Fruit fly (Drosophila melanogaster): ENCODE measurements around the gene p53.

p53 gene

DNA sequence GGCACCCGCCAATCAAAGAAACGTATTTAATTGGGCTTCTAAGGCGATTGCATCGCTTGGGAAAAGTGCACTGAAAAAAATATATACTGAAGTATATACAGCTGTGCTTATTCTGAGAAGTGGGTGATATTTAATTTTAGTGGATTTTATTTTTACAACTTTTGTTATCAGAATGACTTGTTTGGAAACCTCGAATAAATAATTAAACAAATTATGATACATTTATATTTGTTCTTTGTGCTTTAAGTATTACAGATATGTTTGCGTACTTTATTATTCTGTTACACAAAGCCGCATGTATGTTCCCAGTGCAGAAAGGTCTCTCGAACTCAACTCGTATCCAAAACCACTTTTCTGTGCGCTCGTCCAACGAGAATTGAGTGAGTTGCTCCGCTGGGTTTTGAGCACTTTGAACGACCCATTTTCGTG is 5.2 kb downstream of the p53 start (continued):
- TF ChIP-seq fu2 (GFP tag; optimal IDR thresholded peaks at IDR 0.05) (no peak), Fer1 (GFP tag; optimal IDR thresholded peaks at IDR 0.05) (peak; percentile 72), CG4707 (GFP tag; optimal IDR thresholded peaks at IDR 0.05) (no peak), CG5245 (GFP tag; optimal IDR thresholded peaks at IDR 0.05) (no peak), CG8478 (optimal IDR thresholded peaks at IDR 0.05) (no peak), Usf (GFP tag; optimal IDR thresholded peaks at IDR 0.05) (peak; percentile 6), Lhr (GFP tag; optimal IDR thresholded peaks at IDR 0.05) (peak; percentile 38), grau (tag; optimal IDR thresholded peaks at IDR 0.05) (peak; percentile 83), CG4282 (GFP tag; optimal IDR thresholded peaks at IDR 0.05) (no peak), Kr (GFP tag; optimal IDR thresholded peaks at IDR 0.05) (no peak), tap (tag; optimal IDR thresholded peaks at IDR 0.05) (peak; percentile 80), caup (GFP tag; optimal IDR thresholded peaks at IDR 0.05; ENCODE audit: severe bottlenecking) (peak; percentile 50), CG4617 (GFP tag; optimal IDR thresholded peaks at IDR 0.05; ENCODE audit: borderline replicate concordance) (peak; percentile 2), tio (GFP tag; optimal IDR thresholded peaks at IDR 0.05) (peak; percentile 58), CG6254 (GFP tag; optimal IDR thresholded peaks at IDR 0.05) (peak; percentile 59), Tbp (GFP tag; optimal IDR thresholded peaks at IDR 0.05) (no peak), pho (GFP tag; optimal IDR thresholded peaks at IDR 0.05) (no peak), CG4854 (GFP tag; optimal IDR thresholded peaks at IDR 0.05) (peak; percentile 33), Optix (GFP tag; IDR thresholded peaks at IDR 0.05) (no peak), tgo (GFP tag; IDR thresholded peaks at IDR 0.05) (peak; percentile 75), jumu (GFP tag; optimal IDR thresholded peaks at IDR 0.05) (no peak), CG34376 (GFP tag; optimal IDR thresholded peaks at IDR 0.05) (peak; percentile 34), CG31388 (GFP tag; optimal IDR thresholded peaks at IDR 0.05) (peak; percentile 4), CrebB (tag; optimal IDR thresholded peaks at IDR 0.05) (peak; percentile 39), ATbp (GFP tag; optimal IDR thresholded peaks at IDR 0.05) (peak; percentile 81), CG10321 (GFP tag; IDR thresholded peaks at IDR 0.05) (no peak), CG1529 (GFP tag; optimal IDR thresholded peaks at IDR 0.05) (peak; percentile 64), CG5180 (GFP tag; optimal IDR thresholded peaks at IDR 0.05) (peak; percentile 67), CG14441 (GFP tag; IDR thresholded peaks at IDR 0.05) (peak; percentile 61; the same call in 1 of the 2 replicates), CG1647 (GFP tag; optimal IDR thresholded peaks at IDR 0.05) (peak; percentile 12), Stat92E (GFP tag; optimal IDR thresholded peaks at IDR 0.05) (peak in 1 of 3 experiments; percentile 32), Asciz (GFP tag; optimal IDR thresholded peaks at IDR 0.05) (peak; percentile 84), CG3726 (GFP tag; IDR thresholded peaks at IDR 0.05) (no peak), peb (GFP tag; IDR thresholded peaks at IDR 0.05) (peak; percentile 61), Myb (GFP tag; optimal IDR thresholded peaks at IDR 0.05) (no peak), Gsc (GFP tag; IDR thresholded peaks at IDR 0.05) (0 out of 2 replicates have a peak, but pooled peaks have one; percentile 32), HHEX (GFP tag; optimal IDR thresholded peaks at IDR 0.05) (peak; percentile 58), CG7556 (GFP tag; optimal IDR thresholded peaks at IDR 0.05) (peak; percentile 84), Camta (GFP tag; optimal IDR thresholded peaks at IDR 0.05) (peak; percentile 21), pan (optimal IDR thresholded peaks at IDR 0.05) (no peak), pan (GFP tag; optimal IDR thresholded peaks at IDR 0.05 in 1 of 2, IDR thresholded peaks at IDR 0.05 in 1 of 2) (peak in 1 of 2 experiments; percentile 53), Fer3 (tag; optimal IDR thresholded peaks at IDR 0.05) (peak; percentile 69), gt (GFP tag; IDR thresholded peaks at IDR 0.05) (no peak), NC2β (GFP tag; optimal IDR thresholded peaks at IDR 0.05) (no peak), wor (GFP tag; IDR thresholded peaks at IDR 0.05) (peak; percentile 77), CG30020 (tag; optimal IDR thresholded peaks at IDR 0.05) (peak; percentile 43), Hr3 (GFP tag; optimal IDR thresholded peaks at IDR 0.05) (peak; percentile 69), gfzf (GFP tag; optimal IDR thresholded peaks at IDR 0.05) (no peak), Mad (GFP tag; optimal IDR thresholded peaks at IDR 0.05) (peak; percentile 36), YL-1 (GFP tag; optimal IDR thresholded peaks at IDR 0.05) (no peak), B-H1 (GFP tag; IDR thresholded peaks at IDR 0.05) (no peak; the same call in 2 of the 3 replicates)
